Worm (Caenorhabditis elegans): ENCODE data around the gene Y105C5A.1.
"Not testable (repeated sequence)": the region's sequence is repeated elsewhere in the genome, so short reads cannot be mapped to it uniquely, and the experiment has no call there.

Gene Y105C5A.1

DNA sequence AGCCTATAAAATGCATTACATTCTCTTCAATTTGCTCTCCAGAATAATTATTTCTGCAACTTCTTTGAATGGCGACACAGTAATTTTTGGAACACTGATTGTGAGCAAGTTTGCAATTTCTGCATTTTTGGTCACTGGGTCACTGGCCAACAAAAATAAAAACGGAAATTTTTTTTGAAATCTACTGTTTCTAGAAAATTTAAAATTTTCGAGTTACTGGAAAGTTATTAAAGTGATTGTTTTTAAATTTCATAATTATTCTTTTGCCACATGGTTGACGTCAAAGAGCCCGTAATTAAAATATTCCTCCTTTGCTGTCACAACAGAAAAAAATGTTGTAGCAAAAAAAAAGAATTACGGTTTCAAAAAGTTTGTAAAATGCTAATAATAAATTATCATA lies 40.5 kb downstream of the Y105C5A.1 start:
- TF ChIP-seq F49E8.2 (tag; optimal IDR thresholded peaks at IDR 0.05; ENCODE audit: borderline replicate concordance) (peak; percentile 5), lin-38 (GFP tag; IDR thresholded peaks at IDR 0.05) (0 out of 2 replicates have a peak, but pooled peaks have one; percentile 14), lir-3 (tag; optimal IDR thresholded peaks at IDR 0.05) (no peak)

DNA sequence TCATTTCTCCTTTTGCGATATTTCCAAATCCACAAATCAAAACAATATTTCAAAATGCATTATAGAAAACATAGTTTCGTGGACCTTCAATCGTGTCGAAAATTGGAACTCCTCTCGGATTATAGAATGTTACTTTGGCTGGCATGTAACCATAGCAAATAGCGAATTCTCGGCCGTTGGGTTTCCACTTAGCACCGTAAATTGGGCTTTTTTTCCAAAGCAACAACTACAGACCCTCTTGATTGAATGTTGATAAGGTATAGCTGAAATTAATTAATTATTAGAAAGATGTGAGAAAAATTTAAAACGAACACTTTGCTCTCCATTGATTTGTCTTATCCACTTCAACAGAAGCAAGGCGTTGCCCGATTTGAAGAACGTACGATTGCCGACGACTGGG lies 42.9 kb downstream of the Y105C5A.1 start, which contains the start of gene Y73F8A.32:
Y73F8A.32 (minus strand) TSS at position 101 of the 400 bp plus-strand sequence.
- not testable (repeated sequence) for TF ChIP-seq ZK337.2 (GFP tag; IDR thresholded peaks at IDR 0.05); F10B5.3 (tag; optimal IDR thresholded peaks at IDR 0.05); snpc-4 (tag; optimal IDR thresholded peaks at IDR 0.05)

All from whole organism, L4 larva.